Worm (Caenorhabditis elegans) whole organism, early embryonic: ENCODE results near the gene srsy-2.

Experiments
- B0310.2 ChIP-seq: sonication (generic microtip); optimal IDR thresholded peaks from 2 replicates; lab custom pipeline; 2016; ENCODE audit warnings: mild to moderate bottlenecking, missing genetic modification characterization, missing compliant biosample characterization
- F13C5.2 ChIP-seq: sonication (generic microtip); optimal IDR thresholded peaks from 2 replicates; lab custom pipeline; 2017; ENCODE audit warnings: mild to moderate bottlenecking, missing genetic modification characterization, inconsistent platforms, missing compliant biosample characterization
- aly-1 ChIP-seq: sonication (generic microtip); optimal IDR thresholded peaks from 2 replicates; lab custom pipeline; 2016; ENCODE audit warnings: missing genetic modification characterization, missing compliant biosample characterization
- ama-1 ChIP-seq: fragments of 150-350 bp; optimal IDR thresholded peaks from 2 replicates; lab custom pipeline; 2014
- ceh-13 ChIP-seq: fragments of 200-800 bp; sonication (Bioruptor generic); optimal IDR thresholded peaks from 2 replicates; lab custom pipeline; 2018; ENCODE audit warnings: mild to moderate bottlenecking, missing genetic modification characterization, missing compliant biosample characterization
- ceh-36 ChIP-seq: sonication (generic microtip); optimal IDR thresholded peaks from 2 replicates; lab custom pipeline; 2016; ENCODE audit warnings: missing genetic modification characterization, inconsistent platforms, missing compliant biosample characterization
- ets-7 ChIP-seq: sonication (generic microtip); optimal IDR thresholded peaks from 2 replicates; lab custom pipeline; 2016; ENCODE audit warnings: missing genotype, missing genetic modification characterization, missing compliant biosample characterization
- flt-1 ChIP-seq: fragments of 200-800 bp; sonication (Bioruptor generic); IDR thresholded peaks from 2 replicates; pipeline ENCODE4 v1.3.6; 2022; ENCODE audit warnings: missing genetic modification characterization, missing compliant biosample characterization
- hmbx-1 ChIP-seq: sonication (generic microtip); optimal IDR thresholded peaks from 2 replicates; lab custom pipeline; 2016; ENCODE audit warnings: mild to moderate bottlenecking, missing genetic modification characterization, missing compliant biosample characterization
- hnd-1 ChIP-seq: sonication (generic microtip); optimal IDR thresholded peaks from 2 replicates; lab custom pipeline; 2016; ENCODE audit warnings: missing genetic modification characterization, missing compliant biosample characterization
- pes-1 ChIP-seq: fragments of 200-800 bp; sonication (Bioruptor generic); IDR thresholded peaks from 2 replicates; pipeline ENCODE4 v1.3.6; 2022; ENCODE audit warnings: missing genetic modification reagents, missing genetic modification characterization, missing compliant biosample characterization
- scrt-1 ChIP-seq: fragments of 200-800 bp; sonication (Bioruptor generic); IDR thresholded peaks from 2 replicates; pipeline ENCODE4 v1.3.6; 2022; ENCODE audit warnings: missing genetic modification characterization, missing compliant biosample characterization
- sea-1 ChIP-seq: fragments of 200-800 bp; sonication (Bioruptor generic); conservative IDR thresholded peaks from 2 replicates; pipeline ENCODE4 v1.3.6; 2022; ENCODE audit warnings: missing genetic modification characterization, missing compliant biosample characterization
- tbx-11 ChIP-seq: fragments of 200-800 bp; sonication (Bioruptor generic); IDR thresholded peaks from 2 replicates; pipeline ENCODE4 v1.3.6; 2022; ENCODE audit warnings: missing genetic modification characterization, missing compliant biosample characterization

DNA sequence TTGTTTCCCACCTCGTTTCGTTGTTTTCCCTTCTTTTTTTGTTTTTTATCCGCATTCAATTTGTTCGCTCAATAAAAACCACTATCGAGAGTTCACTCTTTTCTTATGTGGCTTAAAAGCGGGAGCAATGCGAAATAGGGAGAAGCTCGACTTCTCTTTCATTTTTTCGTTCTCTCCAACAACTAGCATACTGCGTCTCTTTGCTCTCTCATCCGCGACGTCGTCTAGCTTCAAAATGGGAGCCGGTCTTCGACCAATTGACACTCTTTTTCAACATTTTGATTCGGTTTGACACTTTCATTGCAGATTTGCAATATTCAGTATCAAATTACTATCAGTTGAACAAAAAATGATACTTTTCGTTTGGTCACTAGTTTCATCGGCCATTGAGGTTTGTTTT lies 47.0 kb upstream of the srsy-2 start, which contains the start of gene bpl-1:
- TF ChIP-seq B0310.2 (tag; lab: Kevin White, UChicago) = no peak
- TF ChIP-seq tbx-11 (GFP tag; lab: Robert Waterston, UW) = no peak
- TF ChIP-seq ceh-13 = no peak
- no peak for TF ChIP-seq ama-1 (lab: Kevin White, UChicago)
- no peak for TF ChIP-seq ets-7
- no peak for TF ChIP-seq ceh-36 (tag; lab: Kevin White, UChicago)
- TF ChIP-seq aly-1 = no peak
- no peak for TF ChIP-seq pes-1 (GFP tag; lab: Robert Waterston, UW)
- TF ChIP-seq hmbx-1 = no peak
- no peak for TF ChIP-seq hnd-1 (tag; lab: Kevin White, UChicago)
- TF ChIP-seq sea-1 = no peak
- TF ChIP-seq scrt-1 (GFP tag; lab: Robert Waterston, UW) = no peak
- TF ChIP-seq flt-1 (GFP tag; lab: Robert Waterston, UW) = no peak
- no peak for TF ChIP-seq F13C5.2 (tag; lab: Kevin White, UChicago)
